Fruit fly (Drosophila melanogaster) whole organism, embryonic: ENCODE results near the gene wuho.

ENCODE experiments used
- Adf1 ChIP-seq: fragments of 200-800 bp; sonication (Bioruptor generic); IDR thresholded peaks from 2 replicates; pipeline ENCODE4 v1.3.6; 2022; ENCODE audit warnings: missing biosample characterization, missing genetic modification characterization
- BEAF-32 ChIP-seq: fragments of 200-800 bp; sonication (Bioruptor generic); optimal IDR thresholded peaks from 3 replicates; lab custom pipeline; 2017; ENCODE audit warnings: missing biosample characterization, missing genetic modification characterization, mild to moderate bottlenecking, moderate library complexity, missing genetic modification reagents
- CG11085 ChIP-seq: fragments of 200-800 bp; sonication (Bioruptor generic); IDR thresholded peaks from 2 replicates; pipeline ENCODE4 v1.3.6; 2022; ENCODE audit warnings: missing biosample characterization, missing genetic modification characterization
- CG12236 ChIP-seq: fragments of 200-800 bp; sonication (Bioruptor generic); optimal IDR thresholded peaks from 2 replicates; lab custom pipeline; 2016; ENCODE audit warnings: missing biosample characterization, missing genetic modification characterization
- CG12744 ChIP-seq: fragments of 200-800 bp; sonication (Bioruptor generic); optimal IDR thresholded peaks from 2 replicates; lab custom pipeline; 2016; ENCODE audit warnings: missing biosample characterization, missing genetic modification characterization
- CG13123 ChIP-seq: fragments of 200-800 bp; sonication (Bioruptor generic); optimal IDR thresholded peaks from 2 replicates; lab custom pipeline; 2016; ENCODE audit warnings: missing biosample characterization, missing genetic modification characterization
- CG13287 ChIP-seq: fragments of 200-800 bp; sonication (Bioruptor generic); IDR thresholded peaks from 2 replicates; pipeline ENCODE4 v1.3.6; 2022; ENCODE audit warnings: missing biosample characterization, missing genetic modification characterization; ENCODE audit not compliant: partially characterized antibody
- CG16813 ChIP-seq: fragments of 200-800 bp; sonication (Bioruptor generic); IDR thresholded peaks from 3 replicates; pipeline ENCODE4 v1.3.6; 2022; ENCODE audit warnings: missing biosample characterization, missing genetic modification characterization; ENCODE audit not compliant: partially characterized antibody
- CG17802 ChIP-seq: fragments of 200-800 bp; sonication (Bioruptor generic); optimal IDR thresholded peaks from 2 replicates; lab custom pipeline; 2018; ENCODE audit warnings: missing biosample characterization, mild to moderate bottlenecking, missing genetic modification characterization, moderate library complexity
- CG2199 ChIP-seq: fragments of 200-800 bp; sonication (Bioruptor generic); IDR thresholded peaks from 3 replicates; pipeline ENCODE4 v1.3.6; 2022; ENCODE audit warnings: missing biosample characterization, missing genetic modification characterization
- CG33213 ChIP-seq: fragments of 200-800 bp; sonication (Bioruptor generic); optimal IDR thresholded peaks from 3 replicates; lab custom pipeline; 2016; ENCODE audit warnings: missing biosample characterization, missing genetic modification characterization
- CG3407 ChIP-seq: fragments of 200-800 bp; sonication (Bioruptor generic); optimal IDR thresholded peaks from 2 replicates; lab custom pipeline; 2018; ENCODE audit warnings: missing biosample characterization, mild to moderate bottlenecking, missing genetic modification characterization
- CG4282 ChIP-seq: fragments of 200-800 bp; sonication (Bioruptor generic); optimal IDR thresholded peaks from 2 replicates; lab custom pipeline; 2016; ENCODE audit warnings: missing biosample characterization, missing genetic modification characterization
- CG6683 ChIP-seq: fragments of 200-800 bp; sonication (Bioruptor generic); optimal IDR thresholded peaks from 2 replicates; lab custom pipeline; 2017; ENCODE audit warnings: missing biosample characterization, mild to moderate bottlenecking, missing genetic modification characterization, missing genetic modification reagents
- CG7372 ChIP-seq: fragments of 200-800 bp; sonication (Bioruptor generic); IDR thresholded peaks from 2 replicates; pipeline ENCODE4 v1.3.6; 2022; ENCODE audit warnings: missing biosample characterization, missing genetic modification characterization
- CG9797 ChIP-seq: fragments of 200-800 bp; sonication (Bioruptor generic); optimal IDR thresholded peaks from 3 replicates; lab custom pipeline; 2018; ENCODE audit warnings: missing biosample characterization, mild to moderate bottlenecking, missing genetic modification characterization
- D ChIP-seq, 2 experiments: fragments of 200-800 bp in 1 of 2; fragments of >200 bp in 1 of 2; sonication (Bioruptor generic) in 1 of 2; optimal IDR thresholded peaks; 2 replicates in 1 of 2; 3 replicates in 1 of 2; lab custom pipeline; 2017; ENCODE audit warnings: mild to moderate bottlenecking in 1 of 2, missing biosample characterization in 1 of 2, missing genetic modification characterization in 1 of 2, missing genetic modification reagents in 1 of 2
- Deaf1 ChIP-seq: fragments of 200-800 bp; optimal IDR thresholded peaks from 3 replicates; lab custom pipeline; 2019; ENCODE audit warnings: missing biosample characterization, mild to moderate bottlenecking, missing genetic modification characterization, moderate library complexity
- Dip2 ChIP-seq: fragments of 200-800 bp; sonication (Bioruptor generic); IDR thresholded peaks from 2 replicates; pipeline ENCODE4 v1.3.6; 2022; ENCODE audit warnings: missing biosample characterization, missing genetic modification characterization
- E2f1 ChIP-seq: fragments of 200-800 bp; sonication (Bioruptor generic); IDR thresholded peaks from 2 replicates; pipeline ENCODE4 v1.3.6; 2022; ENCODE audit warnings: missing biosample characterization, missing genetic modification characterization
- E2f2 ChIP-seq: fragments of 200-800 bp; sonication (Bioruptor generic); IDR thresholded peaks from 2 replicates; pipeline ENCODE4 v1.3.6; 2022; ENCODE audit warnings: missing biosample characterization, missing genetic modification characterization
- Gug ChIP-seq: fragments of 200-800 bp; sonication (Bioruptor generic); IDR thresholded peaks from 4 replicates; pipeline ENCODE4 v1.3.6; 2022; ENCODE audit warnings: missing biosample characterization, missing genetic modification characterization
- HLH3B ChIP-seq: fragments of 200-800 bp; sonication (Bioruptor generic); IDR thresholded peaks from 2 replicates; pipeline ENCODE4 v1.3.6; 2022; ENCODE audit warnings: missing biosample characterization, missing genetic modification characterization
- HLHmδ ChIP-seq: fragments of 200-800 bp; sonication (Bioruptor generic); optimal IDR thresholded peaks from 2 replicates; lab custom pipeline; 2018; ENCODE audit warnings: missing biosample characterization, mild to moderate bottlenecking, missing genetic modification characterization, moderate library complexity
- Optix ChIP-seq: fragments of 200-800 bp; sonication (Bioruptor generic); IDR thresholded peaks from 3 replicates; pipeline ENCODE4 v1.3.6; 2022; ENCODE audit warnings: missing biosample characterization, missing genetic modification characterization
- Rx ChIP-seq: fragments of 200-800 bp; sonication (Bioruptor generic); IDR thresholded peaks from 2 replicates; pipeline ENCODE4 v1.3.6; 2022; ENCODE audit warnings: missing biosample characterization, missing genetic modification characterization
- Spps ChIP-seq: fragments of 200-800 bp; sonication (Bioruptor generic); optimal IDR thresholded peaks from 2 replicates; lab custom pipeline; 2018; ENCODE audit warnings: missing biosample characterization, mild to moderate bottlenecking, missing genetic modification characterization
- Trl ChIP-seq, 3 experiments: fragments of >200 bp in 2 of 3; fragments of 200-800 bp in 1 of 3; sonication (Bioruptor generic) in 1 of 3; optimal IDR thresholded peaks; 2 replicates in 1 of 3; 3 replicates in 2 of 3; lab custom pipeline; 2016 to 2017; ENCODE audit warnings: missing biosample characterization in 1 of 3, missing genetic modification characterization in 1 of 3
- Usf ChIP-seq: fragments of 200-800 bp; sonication (Bioruptor generic); optimal IDR thresholded peaks from 2 replicates; lab custom pipeline; 2017; ENCODE audit warnings: missing genotype, missing biosample characterization, missing genetic modification characterization
- bcd ChIP-seq: fragments of 200-800 bp; sonication (Bioruptor generic); optimal IDR thresholded peaks from 2 replicates; lab custom pipeline; 2017; ENCODE audit warnings: missing biosample characterization, mild to moderate bottlenecking, missing genetic modification characterization
- bowl ChIP-seq: fragments of 200-800 bp; sonication (Bioruptor generic); IDR thresholded peaks from 2 replicates; pipeline ENCODE4 v1.3.6; 2022; ENCODE audit warnings: missing biosample characterization, missing genetic modification characterization
- bsh ChIP-seq, 2 experiments: fragments of 200-800 bp; sonication (Bioruptor generic); optimal IDR thresholded peaks; 2 replicates each; lab custom pipeline; 2017 to 2018; ENCODE audit warnings: mild to moderate bottlenecking in 2 of 2, missing biosample characterization in 2 of 2, missing genetic modification characterization in 2 of 2, moderate library complexity in 1 of 2
- cato ChIP-seq: fragments of 200-800 bp; sonication (Bioruptor generic); optimal IDR thresholded peaks from 2 replicates; lab custom pipeline; 2016; ENCODE audit warnings: missing biosample characterization, missing genetic modification characterization, borderline replicate concordance
- caup ChIP-seq: fragments of 200-800 bp; sonication (Bioruptor generic); optimal IDR thresholded peaks from 3 replicates; lab custom pipeline; 2017; ENCODE audit warnings: missing biosample characterization, mild to moderate bottlenecking, missing genetic modification characterization, moderate library complexity; ENCODE audit not compliant: severe bottlenecking
- cwo ChIP-seq: fragments of 200-800 bp; sonication (Bioruptor generic); optimal IDR thresholded peaks from 3 replicates; lab custom pipeline; 2017; ENCODE audit warnings: missing biosample characterization, missing genetic modification characterization, mild to moderate bottlenecking, moderate library complexity, missing genetic modification reagents
- dimm ChIP-seq: fragments of 200-800 bp; sonication (Bioruptor generic); IDR thresholded peaks from 2 replicates; pipeline ENCODE4 v1.3.6; 2022; ENCODE audit warnings: missing biosample characterization, missing genetic modification characterization
- exex ChIP-seq: fragments of 200-800 bp; sonication (Bioruptor generic); optimal IDR thresholded peaks from 4 replicates; lab custom pipeline; 2018; ENCODE audit warnings: missing biosample characterization, mild to moderate bottlenecking, missing genetic modification characterization, moderate library complexity
- ftz-f1 ChIP-seq: fragments of 200-800 bp; sonication (Bioruptor generic); optimal IDR thresholded peaks from 2 replicates; lab custom pipeline; 2016; ENCODE audit warnings: missing biosample characterization, missing genetic modification characterization
- hbn ChIP-seq: fragments of 200-800 bp; sonication (Bioruptor generic); IDR thresholded peaks from 2 replicates; pipeline ENCODE4 v1.3.6; 2022; ENCODE audit warnings: missing biosample characterization, missing genetic modification characterization; ENCODE audit not compliant: partially characterized antibody
- jigr1 ChIP-seq: fragments of 200-800 bp; sonication (Bioruptor generic); IDR thresholded peaks from 3 replicates; pipeline ENCODE4 v1.3.6; 2022; ENCODE audit warnings: missing biosample characterization, missing genetic modification characterization
- jing ChIP-seq: fragments of 200-800 bp; sonication (Bioruptor generic); optimal IDR thresholded peaks from 2 replicates; lab custom pipeline; 2018; ENCODE audit warnings: missing biosample characterization, mild to moderate bottlenecking, missing genetic modification characterization
- maf-S ChIP-seq: fragments of 200-800 bp; sonication (Bioruptor generic); optimal IDR thresholded peaks from 2 replicates; lab custom pipeline; 2016; ENCODE audit warnings: missing biosample characterization, missing genetic modification characterization
- row ChIP-seq: fragments of 200-800 bp; sonication (Bioruptor generic); IDR thresholded peaks from 3 replicates; pipeline ENCODE4 v1.3.6; 2022; ENCODE audit warnings: missing biosample characterization, missing genetic modification characterization
- run ChIP-seq: fragments of 200-800 bp; sonication (Bioruptor generic); optimal IDR thresholded peaks from 3 replicates; lab custom pipeline; 2018; ENCODE audit warnings: missing biosample characterization, mild to moderate bottlenecking, missing genetic modification characterization
- so ChIP-seq: fragments of 200-800 bp; sonication (Bioruptor generic); IDR thresholded peaks from 3 replicates; pipeline ENCODE4 v1.3.6; 2022; ENCODE audit warnings: missing biosample characterization, missing genetic modification characterization
- tna ChIP-seq: fragments of 200-800 bp; sonication (Bioruptor generic); IDR thresholded peaks from 2 replicates; pipeline ENCODE4 v1.3.6; 2022; ENCODE audit warnings: missing biosample characterization, missing genetic modification characterization; ENCODE audit not compliant: partially characterized antibody
- usp ChIP-seq: fragments of >200 bp; optimal IDR thresholded peaks from 2 replicates; lab custom pipeline; 2017; ENCODE audit warnings: missing biosample characterization, missing genetic modification characterization
- wdn ChIP-seq: fragments of 200-800 bp; sonication (Bioruptor generic); IDR thresholded peaks from 2 replicates; pipeline ENCODE4 v1.3.6; 2022; ENCODE audit warnings: missing biosample characterization, missing genetic modification characterization

wuho gene

DNA sequence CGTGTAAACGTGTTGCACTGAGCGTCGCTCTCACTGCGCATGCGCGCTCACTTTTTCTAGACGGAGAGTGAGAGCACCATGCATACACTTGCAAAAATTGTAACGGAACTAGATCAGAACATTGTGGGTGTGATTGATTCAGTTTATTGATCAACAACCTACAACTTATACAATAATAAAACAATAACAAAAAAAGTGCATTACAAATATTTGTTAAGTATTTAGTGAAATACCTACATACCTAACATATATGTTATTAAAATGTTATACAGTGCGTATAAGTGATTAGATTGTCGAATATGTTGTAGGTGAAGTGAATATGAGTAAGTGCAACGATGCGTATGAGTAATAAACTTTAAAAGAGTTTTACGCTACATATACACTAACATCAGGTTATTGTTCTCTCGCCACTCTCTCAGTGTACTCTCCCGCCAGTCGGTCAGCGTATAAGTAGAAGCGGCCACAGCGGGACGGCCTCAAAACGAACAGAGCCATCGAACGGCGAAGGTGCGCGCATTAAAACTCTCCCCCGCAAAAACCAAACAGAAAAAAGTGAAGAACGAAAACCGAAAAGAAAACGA lies 42.6 kb downstream of the wuho start, which contains the start of gene CG42240 (continued):
- TF ChIP-seq jing (GFP tag; lab: Kevin White, UChicago) (peak; percentile 79), E2f1 (peak; percentile 76), Usf (GFP tag; lab: Kevin White, UChicago) (peak; percentile 63), jigr1 (GFP tag; lab: Robert Waterston, UW) (peak; percentile 67; the same call in 2 of the 3 replicates), bcd (peak; percentile 91), hbn (GFP tag; lab: Robert Waterston, UW) (no peak), so (peak; percentile 76; the same call in 2 of the 3 replicates), HLHmδ (GFP tag; lab: Kevin White, UChicago) (no peak), CG4282 (GFP tag; lab: Kevin White, UChicago) (no peak), Optix (GFP tag; lab: Robert Waterston, UW) (no peak), dimm (GFP tag; lab: Robert Waterston, UW) (0 out of 2 replicates have a peak, but pooled peaks have one; percentile 32), Deaf1 (peak; percentile 75), CG7372 (GFP tag; lab: Robert Waterston, UW) (peak; percentile 81), Spps (tag; lab: Kevin White, UChicago) (peak; percentile 81), cato (GFP tag; lab: Kevin White, UChicago) (peak; percentile 81), cwo (GFP tag; lab: Kevin White, UChicago) (peak; percentile 87), CG13123 (GFP tag; lab: Kevin White, UChicago) (peak; percentile 55), CG17802 (tag; lab: Kevin White, UChicago) (peak; percentile 48), HLH3B (peak; percentile 83), Gug (GFP tag; lab: Robert Waterston, UW) (peak; percentile 63; the same call in 2 of the 4 replicates), row (GFP tag; lab: Robert Waterston, UW) (peak; percentile 91), usp (GFP tag; lab: Kevin White, UChicago) (no peak), CG33213 (GFP tag; lab: Kevin White, UChicago) (peak; percentile 37), CG11085 (GFP tag; lab: Robert Waterston, UW) (0 out of 2 replicates have a peak, but pooled peaks have one; percentile 40), bsh (GFP tag; optimal IDR thresholded peaks at IDR 0.05; lab: Kevin White, UChicago) (peak; percentile 87 to 91), run (peak; percentile 84), CG16813 (no peak), tna (GFP tag; lab: Robert Waterston, UW) (no peak), CG12236 (peak; percentile 74), exex (tag; lab: Kevin White, UChicago) (peak; percentile 55), D (optimal IDR thresholded peaks at IDR 0.05; lab: Kevin White, UChicago) (no peak), D (GFP tag; optimal IDR thresholded peaks at IDR 0.05; lab: Kevin White, UChicago) (peak; percentile 94), CG13287 (no peak), wdn (GFP tag; lab: Robert Waterston, UW) (0 out of 2 replicates have a peak, but pooled peaks have one; percentile 19), Trl (optimal IDR thresholded peaks at IDR 0.05; lab: Kevin White, UChicago) (peak; percentile 58 to 63), Trl (GFP tag; optimal IDR thresholded peaks at IDR 0.05; lab: Kevin White, UChicago) (peak; percentile 42), ftz-f1 (GFP tag; lab: Kevin White, UChicago) (peak; percentile 11), CG3407 (peak; percentile 87), E2f2 (peak; percentile 59; the same call in 1 of the 2 replicates), BEAF-32 (no peak), CG9797 (peak; percentile 24), Dip2 (GFP tag; lab: Robert Waterston, UW) (no peak), CG12744 (GFP tag; lab: Kevin White, UChicago) (no peak), bowl (GFP tag; lab: Robert Waterston, UW) (peak; percentile 46; the same call in 1 of the 2 replicates), CG2199 (GFP tag; lab: Robert Waterston, UW) (no peak), CG6683 (GFP tag; lab: Kevin White, UChicago) (peak; percentile 81), Adf1 (peak; percentile 21; the same call in 1 of the 2 replicates), maf-S (GFP tag; lab: Kevin White, UChicago) (peak; percentile 77), Rx (GFP tag; lab: Robert Waterston, UW) (peak; percentile 52; the same call in 1 of the 2 replicates), caup (GFP tag; lab: Kevin White, UChicago) (peak; percentile 85)
